Worm (Caenorhabditis elegans) whole organism, early embryonic: ENCODE measurements around the gene T16H12.2.
"Not testable (repeated sequence)": the region's sequence is repeated elsewhere in the genome, so short reads cannot be mapped to it uniquely, and the experiment has no call there.

Source experiments
- B0310.2 ChIP-seq: sonication (generic microtip); optimal IDR thresholded peaks from 2 replicates; lab custom pipeline; 2016; ENCODE audit warnings: mild to moderate bottlenecking, missing genetic modification characterization, missing compliant biosample characterization
- F13C5.2 ChIP-seq: sonication (generic microtip); optimal IDR thresholded peaks from 2 replicates; lab custom pipeline; 2017; ENCODE audit warnings: mild to moderate bottlenecking, missing genetic modification characterization, inconsistent platforms, missing compliant biosample characterization
- aly-1 ChIP-seq: sonication (generic microtip); optimal IDR thresholded peaks from 2 replicates; lab custom pipeline; 2016; ENCODE audit warnings: missing genetic modification characterization, missing compliant biosample characterization
- ama-1 ChIP-seq: fragments of 150-350 bp; optimal IDR thresholded peaks from 2 replicates; lab custom pipeline; 2014
- ceh-13 ChIP-seq: fragments of 200-800 bp; sonication (Bioruptor generic); optimal IDR thresholded peaks from 2 replicates; lab custom pipeline; 2018; ENCODE audit warnings: mild to moderate bottlenecking, missing genetic modification characterization, missing compliant biosample characterization
- ceh-36 ChIP-seq: sonication (generic microtip); optimal IDR thresholded peaks from 2 replicates; lab custom pipeline; 2016; ENCODE audit warnings: missing genetic modification characterization, inconsistent platforms, missing compliant biosample characterization
- ets-7 ChIP-seq: sonication (generic microtip); optimal IDR thresholded peaks from 2 replicates; lab custom pipeline; 2016; ENCODE audit warnings: missing genotype, missing genetic modification characterization, missing compliant biosample characterization
- flt-1 ChIP-seq: fragments of 200-800 bp; sonication (Bioruptor generic); IDR thresholded peaks from 2 replicates; pipeline ENCODE4 v1.3.6; 2022; ENCODE audit warnings: missing genetic modification characterization, missing compliant biosample characterization
- hmbx-1 ChIP-seq: sonication (generic microtip); optimal IDR thresholded peaks from 2 replicates; lab custom pipeline; 2016; ENCODE audit warnings: mild to moderate bottlenecking, missing genetic modification characterization, missing compliant biosample characterization
- hmg-4 ChIP-seq: fragments of 200-800 bp; sonication (Bioruptor generic); optimal IDR thresholded peaks from 2 replicates; lab custom pipeline; 2018; ENCODE audit warnings: mild to moderate bottlenecking, missing genetic modification characterization, missing compliant biosample characterization
- hnd-1 ChIP-seq: sonication (generic microtip); optimal IDR thresholded peaks from 2 replicates; lab custom pipeline; 2016; ENCODE audit warnings: missing genetic modification characterization, missing compliant biosample characterization
- pes-1 ChIP-seq: fragments of 200-800 bp; sonication (Bioruptor generic); IDR thresholded peaks from 2 replicates; pipeline ENCODE4 v1.3.6; 2022; ENCODE audit warnings: missing genetic modification reagents, missing genetic modification characterization, missing compliant biosample characterization
- scrt-1 ChIP-seq: fragments of 200-800 bp; sonication (Bioruptor generic); IDR thresholded peaks from 2 replicates; pipeline ENCODE4 v1.3.6; 2022; ENCODE audit warnings: missing genetic modification characterization, missing compliant biosample characterization
- sea-1 ChIP-seq: fragments of 200-800 bp; sonication (Bioruptor generic); conservative IDR thresholded peaks from 2 replicates; pipeline ENCODE4 v1.3.6; 2022; ENCODE audit warnings: missing genetic modification characterization, missing compliant biosample characterization
- tbx-11 ChIP-seq: fragments of 200-800 bp; sonication (Bioruptor generic); IDR thresholded peaks from 2 replicates; pipeline ENCODE4 v1.3.6; 2022; ENCODE audit warnings: missing genetic modification characterization, missing compliant biosample characterization
- tbx-37 ChIP-seq: fragments of 200-800 bp; sonication (Bioruptor generic); conservative IDR thresholded peaks from 2 replicates; pipeline ENCODE4 v1.3.6; 2022; ENCODE audit warnings: missing genetic modification reagents, missing genetic modification characterization, missing compliant biosample characterization
- tra-4 ChIP-seq: sonication (generic microtip); optimal IDR thresholded peaks from 2 replicates; lab custom pipeline; 2017; ENCODE audit warnings: missing genetic modification characterization, missing compliant biosample characterization

T16H12.2 gene

DNA sequence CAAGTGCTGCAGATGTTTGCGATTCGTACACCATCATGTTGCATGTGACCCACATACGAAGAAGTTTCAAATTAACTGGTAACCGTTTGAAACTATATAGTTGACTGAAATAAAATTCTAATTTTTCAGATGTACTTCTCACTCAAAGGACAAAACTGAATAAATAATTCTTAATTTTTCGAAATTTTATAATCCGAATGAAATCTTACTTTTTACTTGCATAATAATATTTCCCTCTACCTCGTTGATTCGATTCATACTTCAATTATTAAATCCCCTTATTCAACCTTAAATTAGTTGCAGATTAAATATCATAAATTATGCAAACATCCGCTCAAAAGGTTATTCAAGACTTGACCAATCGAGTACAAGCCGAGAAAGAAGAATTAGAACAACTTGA is at the start of gene T16H12.2:
Gene T16H12.2 (plus strand): TSS at position 301 of the 400 bp plus-strand sequence.
- TF ChIP-seq hnd-1 (tag; lab: Kevin White, UChicago) = no peak
- TF ChIP-seq tra-4 (tag; lab: Kevin White, UChicago) = no peak
- TF ChIP-seq flt-1 (GFP tag; lab: Robert Waterston, UW) = no peak
- TF ChIP-seq hmg-4 (GFP tag; lab: Kevin White, UChicago) = no peak
- no peak for TF ChIP-seq tbx-37 (GFP tag; lab: Robert Waterston, UW)
- no peak for TF ChIP-seq F13C5.2 (tag; lab: Kevin White, UChicago)
- TF ChIP-seq hmbx-1 (tag; lab: Kevin White, UChicago) = no peak
- TF ChIP-seq ceh-13 = no peak
- TF ChIP-seq ama-1 = no peak
- TF ChIP-seq B0310.2 (tag; lab: Kevin White, UChicago) = no peak
- no peak for TF ChIP-seq sea-1 (GFP tag; lab: Robert Waterston, UW)
- TF ChIP-seq scrt-1 (GFP tag; lab: Robert Waterston, UW) = no peak
- no peak for TF ChIP-seq pes-1 (GFP tag; lab: Robert Waterston, UW)
- no peak for TF ChIP-seq aly-1 (tag; lab: Kevin White, UChicago)
- TF ChIP-seq ets-7 (tag; lab: Kevin White, UChicago) = no peak
- TF ChIP-seq tbx-11 (GFP tag; lab: Robert Waterston, UW) = no peak
- no peak for TF ChIP-seq ceh-36

- TF ChIP-seq ets-7 (tag; lab: Kevin White, UChicago) (no peak), scrt-1 (GFP tag; lab: Robert Waterston, UW) (no peak), pes-1 (GFP tag; lab: Robert Waterston, UW) (no peak), B0310.2 (tag; lab: Kevin White, UChicago) (no peak), ama-1 (no peak), flt-1 (GFP tag; lab: Robert Waterston, UW) (no peak)
Observed at ce11 chrIII:10037150-10037549, 48.9 kb upstream of the T16H12.2 start, which contains the start of gene M04D8.7. TSS of gene M04D8.7 (plus strand) at chrIII:10037450.

- no peak for TF ChIP-seq ceh-36
- TF ChIP-seq F13C5.2 (tag; lab: Kevin White, UChicago) = no peak
- no peak for TF ChIP-seq tbx-11 (GFP tag; lab: Robert Waterston, UW)
- TF ChIP-seq sea-1 (GFP tag; lab: Robert Waterston, UW) = no peak
- no peak for TF ChIP-seq scrt-1 (GFP tag; lab: Robert Waterston, UW)
- TF ChIP-seq tra-4 (tag; lab: Kevin White, UChicago) = no peak
- no peak for TF ChIP-seq ama-1
- TF ChIP-seq ceh-13 = no peak
- TF ChIP-seq pes-1 (GFP tag; lab: Robert Waterston, UW) = no peak
Observed at ce11 chrIII:10040013-10040412, 46.1 kb upstream of the T16H12.2 start, which contains the start of gene T16G12.7. TSS of gene T16G12.7 (minus strand) at chrIII:10040113.

ce11 chrIII:10049682-10050081 is 36.4 kb upstream of the T16H12.2 start, which contains the start of gene T16G12.1:
TSS of gene T16G12.1 (minus strand) at chrIII:10049857.
- TF ChIP-seq ets-7 (tag; lab: Kevin White, UChicago) = no peak
- no peak for TF ChIP-seq sea-1 (GFP tag; lab: Robert Waterston, UW)
- no peak for TF ChIP-seq flt-1 (GFP tag; lab: Robert Waterston, UW)
- no peak for TF ChIP-seq ama-1
- TF ChIP-seq scrt-1 (GFP tag; lab: Robert Waterston, UW) = no peak
- no peak for TF ChIP-seq B0310.2 (tag; lab: Kevin White, UChicago)
- no peak for TF ChIP-seq F13C5.2 (tag; lab: Kevin White, UChicago)
- no peak for TF ChIP-seq hnd-1 (tag; lab: Kevin White, UChicago)

ce11 chrIII:10050321-10050720 is 35.8 kb upstream of the T16H12.2 start, which contains the start of gene T16G12.3:
TSS of gene T16G12.3 (plus strand) at chrIII:10050621.
- not testable (repeated sequence) for TF ChIP-seq tra-4 (tag; lab: Kevin White, UChicago); tbx-11 (GFP tag; lab: Robert Waterston, UW); tbx-37 (GFP tag; lab: Robert Waterston, UW)

- not testable (repeated sequence) for TF ChIP-seq F13C5.2 (tag; lab: Kevin White, UChicago); aly-1 (tag; lab: Kevin White, UChicago); hmg-4 (GFP tag; lab: Kevin White, UChicago)
Observed at ce11 chrIII:10053312-10053711, 32.8 kb upstream of the T16H12.2 start, which contains the start of gene T16G12.12. TSS of gene T16G12.12 (plus strand) at chrIII:10053612.

DNA sequence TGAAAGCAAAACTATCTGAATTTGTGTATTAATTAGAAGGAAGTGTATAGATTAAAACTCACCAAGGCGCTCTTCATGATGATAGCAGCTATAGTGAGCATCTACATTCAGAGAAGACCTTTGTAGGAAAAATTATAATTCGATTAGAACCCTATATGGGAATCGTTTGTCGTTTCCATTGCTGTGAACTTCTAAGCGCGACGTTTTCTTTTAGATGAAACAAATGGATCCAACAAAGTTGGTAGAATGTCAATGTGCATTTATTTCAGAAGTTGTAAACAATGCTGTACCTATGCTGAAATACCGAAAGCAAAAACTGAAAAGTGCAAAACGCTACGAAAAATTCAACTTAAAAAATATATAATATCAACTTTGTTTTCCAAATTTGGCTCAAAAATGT is 30.1 kb upstream of the T16H12.2 start, which contains the start of gene T16G12.10:
Gene T16G12.10 (minus strand): TSS at position 101 of the 400 bp plus-strand sequence.
- TF ChIP-seq hmg-4 (GFP tag; lab: Kevin White, UChicago) (no peak), hnd-1 (tag; lab: Kevin White, UChicago) (no peak), hmbx-1 (tag; lab: Kevin White, UChicago) (no peak), ama-1 (no peak), ceh-36 (no peak), B0310.2 (tag; lab: Kevin White, UChicago) (no peak), ceh-13 (no peak), sea-1 (GFP tag; lab: Robert Waterston, UW) (no peak), tra-4 (tag; lab: Kevin White, UChicago) (no peak), tbx-11 (GFP tag; lab: Robert Waterston, UW) (no peak), tbx-37 (GFP tag; lab: Robert Waterston, UW) (no peak), pes-1 (GFP tag; lab: Robert Waterston, UW) (no peak), F13C5.2 (tag; lab: Kevin White, UChicago) (no peak), ets-7 (tag; lab: Kevin White, UChicago) (no peak), flt-1 (GFP tag; lab: Robert Waterston, UW) (no peak), aly-1 (tag; lab: Kevin White, UChicago) (no peak), scrt-1 (GFP tag; lab: Robert Waterston, UW) (no peak)
